Fruit fly (Drosophila melanogaster) Kc167 (cell line): Measurements from ENCODE around the gene SoYb.

Experiments used
- insv ChIP-seq: fragments of >200 bp; optimal IDR thresholded peaks from 3 replicates; lab custom pipeline; 2018; ENCODE audit warnings: missing external identifiers
- psq ChIP-seq: fragments of >200 bp; optimal IDR thresholded peaks from 2 replicates; lab custom pipeline; 2017; ENCODE audit warnings: missing external identifiers
- ttk ChIP-seq: sonication (Bioruptor generic); optimal IDR thresholded peaks from 2 replicates; lab custom pipeline; 2017; ENCODE audit warnings: missing external identifiers

DNA sequence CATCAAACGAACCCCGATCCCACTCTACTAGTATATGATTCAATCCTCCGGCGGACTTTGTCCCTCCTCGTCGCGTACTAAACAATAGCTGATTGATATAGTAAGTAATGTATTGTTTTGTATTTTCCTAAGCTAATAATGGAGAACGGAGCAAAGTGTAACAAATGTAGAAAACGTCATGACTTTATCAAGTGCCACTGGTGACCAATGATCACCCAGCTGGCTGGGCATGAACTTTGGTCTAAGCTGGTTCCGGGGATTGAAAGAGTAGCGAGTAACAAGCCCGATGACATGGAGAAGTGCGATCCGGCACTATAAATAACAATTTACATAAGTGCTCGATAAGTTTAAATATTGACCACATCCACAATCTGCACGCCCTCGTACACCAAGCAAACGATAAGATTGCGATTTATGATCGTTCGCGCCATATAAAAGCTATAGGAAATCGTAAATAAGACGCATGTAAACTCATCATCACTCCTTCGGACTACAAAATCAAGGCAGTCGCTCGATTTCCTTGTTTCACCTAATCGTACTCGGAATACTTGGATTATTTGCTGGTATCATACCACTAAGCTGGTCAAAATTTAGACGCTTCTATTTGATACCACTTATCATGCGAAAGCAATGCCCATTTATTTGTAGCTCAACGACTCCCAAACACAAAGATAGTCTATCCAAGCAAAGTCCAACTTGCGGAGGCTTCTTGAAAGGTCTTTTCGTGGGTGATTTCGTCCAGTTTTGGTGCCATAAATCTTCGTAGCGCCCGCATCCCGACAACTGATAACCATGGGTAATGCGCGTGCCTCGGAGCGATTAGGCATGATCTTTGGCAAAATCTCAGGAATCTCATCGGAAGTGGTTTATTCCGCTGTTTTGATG, 53.1 kb downstream of the SoYb start:
- TF ChIP-seq insv (no peak), psq (lab: Kevin White, UChicago) (no peak), ttk (lab: Kevin White, UChicago) (no peak)
